Worm (Caenorhabditis elegans) whole organism, L4 larva: ENCODE measurements around the gene T28D6.4.

Experiments
- D1046.2 ChIP-seq: fragments of 200-800 bp; sonication (Bioruptor generic); IDR thresholded peaks from 2 replicates; pipeline ENCODE4 v1.3.6; 2022; ENCODE audit warnings: missing genetic modification characterization, missing compliant biosample characterization
- ceh-32 ChIP-seq: sonication (generic microtip); optimal IDR thresholded peaks from 2 replicates; lab custom pipeline; 2016; ENCODE audit warnings: mild to moderate bottlenecking, missing genetic modification characterization, missing compliant biosample characterization; ENCODE audit not compliant: poor library complexity
- egl-27 ChIP-seq: sonication (generic microtip); optimal IDR thresholded peaks from 3 replicates; lab custom pipeline; 2017; ENCODE audit warnings: missing biosample characterization, missing genetic modification reagents, missing genetic modification characterization
- hlh-30 ChIP-seq: sonication (generic microtip); optimal IDR thresholded peaks from 2 replicates; lab custom pipeline; 2017; ENCODE audit warnings: antibody characterized with exemption, mild to moderate bottlenecking, missing genetic modification characterization, missing compliant biosample characterization; ENCODE audit not compliant: insufficient read depth
- lin-15B ChIP-seq: fragments of 150-350 bp; sonication (generic microtip); optimal IDR thresholded peaks from 3 replicates; lab custom pipeline; 2014; ENCODE audit warnings: missing biosample characterization, missing genetic modification characterization
- lsy-2 ChIP-seq, 2 experiments: fragments of 150-350 bp in 1 of 2; sonication (generic microtip) in 1 of 2; optimal IDR thresholded peaks; 2 replicates each; lab custom pipeline; 2014 to 2017; ENCODE audit warnings: missing biosample characterization in 2 of 2, missing genetic modification characterization in 2 of 2
- mdl-1 ChIP-seq, 2 experiments: fragments of 150-350 bp in 1 of 2; sonication (generic microtip) in 1 of 2; optimal IDR thresholded peaks; 2 replicates each; lab custom pipeline; 2014 to 2017; ENCODE audit warnings: missing biosample characterization in 2 of 2, missing genetic modification characterization in 2 of 2
- nhr-111 ChIP-seq: fragments of 200-800 bp; sonication (Bioruptor generic); optimal IDR thresholded peaks from 2 replicates; lab custom pipeline; 2018; ENCODE audit warnings: mild to moderate bottlenecking, missing genetic modification characterization, missing compliant biosample characterization
- nhr-237 ChIP-seq: sonication (generic microtip); optimal IDR thresholded peaks from 2 replicates; lab custom pipeline; 2017; ENCODE audit warnings: missing biosample characterization, missing genetic modification characterization
- saeg-2 ChIP-seq: fragments of 200-800 bp; sonication (Bioruptor generic); IDR thresholded peaks from 2 replicates; pipeline ENCODE4 v1.3.6; 2022; ENCODE audit warnings: missing genetic modification reagents, missing genetic modification characterization, missing compliant biosample characterization
- snpc-4 ChIP-seq: fragments of 150-350 bp; optimal IDR thresholded peaks from 2 replicates; lab custom pipeline; 2014; ENCODE audit warnings: missing biosample characterization, missing genetic modification characterization
- unc-62 ChIP-seq, 3 experiments: fragments of 150-350 bp in 1 of 3; sonication (generic microtip); optimal IDR thresholded peaks in 2 of 3; peaks in 1 of 3; 1 replicate in 1 of 3; 2 replicates in 2 of 3; lab custom pipeline; 2014 to 2017; ENCODE audit warnings: missing biosample characterization in 3 of 3, missing genetic modification characterization in 3 of 3, missing genetic modification reagents in 3 of 3, missing genotype in 1 of 3
- vab-7 ChIP-seq: fragments of 200-800 bp; sonication (Bioruptor generic); IDR thresholded peaks from 2 replicates; pipeline ENCODE4 v1.3.6; 2022; ENCODE audit warnings: missing genetic modification reagents, missing genetic modification characterization, missing compliant biosample characterization

DNA sequence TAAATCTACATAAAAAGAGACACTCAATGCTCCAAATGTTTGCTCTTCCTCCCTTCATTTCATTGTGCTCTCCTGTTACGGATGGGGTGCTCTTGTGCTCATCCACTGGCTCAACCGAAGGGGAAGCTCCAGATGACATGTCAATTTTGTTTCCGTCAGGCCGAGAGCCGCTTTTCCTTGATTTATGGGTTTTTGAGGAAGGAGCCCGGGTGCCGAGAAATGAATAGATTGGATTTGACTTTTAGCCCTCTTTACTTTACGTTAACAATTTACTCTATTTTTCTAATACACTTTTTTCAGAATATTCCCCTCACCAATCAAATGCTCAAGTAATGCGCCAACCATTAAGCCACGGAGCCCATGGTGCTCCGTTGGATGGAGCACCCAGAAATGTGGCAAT, at the start of gene T28D6.4:
- TF ChIP-seq saeg-2 (GFP tag; lab: Robert Waterston, UW) (no peak), D1046.2 (GFP tag; lab: Robert Waterston, UW) (no peak), lin-15B (tag; lab: Kevin White, UChicago) (no peak), egl-27 (tag; lab: Kevin White, UChicago) (no peak), vab-7 (no peak), snpc-4 (no peak), mdl-1 (tag; optimal IDR thresholded peaks at IDR 0.05; lab: Kevin White, UChicago) (no peak), unc-62 (GFP tag; optimal IDR thresholded peaks at IDR 0.05 in 1 of 2; lab: Kevin White, UChicago) (peak in 1 of 2 experiments; percentile 36), unc-62 (tag; optimal IDR thresholded peaks at IDR 0.05; lab: Kevin White, UChicago) (no peak), lsy-2 (tag; optimal IDR thresholded peaks at IDR 0.05; lab: Kevin White, UChicago) (no peak), nhr-111 (no peak), nhr-237 (tag; lab: Kevin White, UChicago) (no peak), ceh-32 (tag; lab: Kevin White, UChicago) (no peak), hlh-30 (tag; lab: Kevin White, UChicago) (no peak)
